Worm (Caenorhabditis elegans) whole organism, late embryonic: ENCODE data around the gene pcp-5.

Source experiments
- hlh-30 ChIP-seq: sonication (generic microtip); optimal IDR thresholded peaks from 2 replicates; lab custom pipeline; 2017; ENCODE audit warnings: antibody characterized with exemption, missing genetic modification characterization, missing compliant biosample characterization; ENCODE audit not compliant: insufficient read depth
- mec-3 ChIP-seq: sonication (generic microtip); optimal IDR thresholded peaks from 2 replicates; lab custom pipeline; 2016; ENCODE audit warnings: borderline replicate concordance, missing genetic modification characterization, missing compliant biosample characterization
- pha-2 ChIP-seq: sonication (generic microtip); optimal IDR thresholded peaks from 2 replicates; lab custom pipeline; 2017; ENCODE audit warnings: mild to moderate bottlenecking, missing genetic modification characterization, missing compliant biosample characterization

- TF ChIP-seq pha-2: no peak
- TF ChIP-seq hlh-30 (tag; lab: Kevin White, UChicago): peak; percentile 81
- TF ChIP-seq mec-3 (tag; lab: Kevin White, UChicago): no peak
These were observed 4.2 kb upstream of the pcp-5 start, which contains the start of gene ZK688.7 for ce11 chrIII:7911621-7912020.
